Worm (Caenorhabditis elegans): ENCODE data around the gene F44B9.8.

- TF ChIP-seq W03F9.2 (tag; optimal IDR thresholded peaks at IDR 0.05) (no peak), him-1 (tag; optimal IDR thresholded peaks at IDR 0.05) (no peak), dao-5 (tag; optimal IDR thresholded peaks at IDR 0.05) (no peak)
Observed at ce11 chrIII:8051838-8052237, 22.4 kb upstream of the F44B9.8 start.

Data from whole organism, L4/young adult.